Worm (Caenorhabditis elegans) whole organism, early embryonic: ENCODE measurements around the gene ZK896.5.

Experiments
- ceh-13 ChIP-seq: fragments of 200-800 bp; sonication (Bioruptor generic); optimal IDR thresholded peaks from 2 replicates; lab custom pipeline; 2018; ENCODE audit warnings: mild to moderate bottlenecking, missing genetic modification characterization, missing compliant biosample characterization
- ets-7 ChIP-seq: sonication (generic microtip); optimal IDR thresholded peaks from 2 replicates; lab custom pipeline; 2016; ENCODE audit warnings: missing genotype, missing genetic modification characterization, missing compliant biosample characterization

DNA sequence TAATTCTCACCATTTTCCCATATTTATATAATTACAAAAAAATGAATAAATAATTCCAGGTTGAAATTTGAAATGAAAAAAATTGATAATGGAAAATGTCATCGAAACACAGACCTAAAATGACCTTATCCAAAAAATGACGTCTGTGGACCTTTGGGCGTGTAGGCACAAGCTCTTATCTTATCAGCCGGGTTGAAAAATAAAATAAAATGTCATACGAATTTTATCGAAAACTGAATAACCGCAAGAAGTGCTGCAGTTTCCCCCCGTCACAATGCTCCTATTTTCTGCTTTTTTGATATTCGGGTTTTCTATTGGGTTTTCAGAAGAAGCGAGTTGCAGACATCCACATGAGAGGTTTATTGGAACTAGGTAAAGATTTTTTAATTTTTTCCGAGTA is 13.6 kb downstream of the ZK896.5 start, which contains the start of gene clec-186:
- TF ChIP-seq ceh-13 (GFP tag; lab: Kevin White, UChicago) (no peak), ets-7 (no peak)
